Worm (Caenorhabditis elegans): ENCODE data around the gene dig-1.

- TF ChIP-seq tra-4 (tag; optimal IDR thresholded peaks at IDR 0.05) (no peak), tbx-37 (GFP tag; conservative IDR thresholded peaks at IDR 0.05) (no peak), B0310.2 (tag; optimal IDR thresholded peaks at IDR 0.05) (no peak), tbx-11 (GFP tag; IDR thresholded peaks at IDR 0.05) (no peak), flt-1 (GFP tag; IDR thresholded peaks at IDR 0.05) (no peak), ceh-13 (GFP tag; optimal IDR thresholded peaks at IDR 0.05) (no peak), hnd-1 (tag; optimal IDR thresholded peaks at IDR 0.05) (no peak), ama-1 (optimal IDR thresholded peaks at IDR 0.05) (no peak), hmbx-1 (tag; optimal IDR thresholded peaks at IDR 0.05) (no peak), sea-1 (GFP tag; conservative IDR thresholded peaks at IDR 0.05) (no peak), pes-1 (GFP tag; IDR thresholded peaks at IDR 0.05) (no peak), hmg-4 (GFP tag; optimal IDR thresholded peaks at IDR 0.05) (no peak)
These were observed 73.3 kb downstream of the dig-1 start, which contains the start of gene F28F5.6 for ce11 chrIII:6819322-6819901.
